Fruit fly (Drosophila melanogaster) whole organism, embryonic: ENCODE data around the gene CG4577.
A peak's percentile ranks its signal among the peaks of the same experiment; 100 is the strongest.

ENCODE experiments used
- ATbp ChIP-seq: fragments of 200-800 bp; sonication (Bioruptor generic); optimal IDR thresholded peaks from 2 replicates; lab custom pipeline; 2017; ENCODE audit warnings: missing biosample characterization, mild to moderate bottlenecking, missing genetic modification characterization, missing genetic modification reagents
- Asciz ChIP-seq: fragments of 200-800 bp; sonication (Bioruptor generic); optimal IDR thresholded peaks from 2 replicates; lab custom pipeline; 2017; ENCODE audit warnings: missing biosample characterization, mild to moderate bottlenecking, missing genetic modification characterization, missing genetic modification reagents
- BtbVII ChIP-seq: fragments of 200-800 bp; sonication (Bioruptor generic); optimal IDR thresholded peaks from 3 replicates; lab custom pipeline; 2017; ENCODE audit warnings: missing biosample characterization, mild to moderate bottlenecking, missing genetic modification characterization
- CG10274 ChIP-seq: fragments of 200-800 bp; sonication (Bioruptor generic); optimal IDR thresholded peaks from 3 replicates; lab custom pipeline; 2017; ENCODE audit warnings: missing biosample characterization, mild to moderate bottlenecking, missing genetic modification characterization
- CG10462 ChIP-seq: fragments of 200-800 bp; sonication (Bioruptor generic); optimal IDR thresholded peaks from 2 replicates; lab custom pipeline; 2016; ENCODE audit warnings: missing biosample characterization, missing genetic modification characterization
- CG10979 ChIP-seq: fragments of 200-800 bp; sonication (Bioruptor generic); optimal IDR thresholded peaks from 2 replicates; lab custom pipeline; 2018; ENCODE audit warnings: missing biosample characterization, mild to moderate bottlenecking, missing genetic modification characterization, moderate library complexity
- CG11504 ChIP-seq: fragments of 200-800 bp; sonication (Bioruptor generic); optimal IDR thresholded peaks from 3 replicates; lab custom pipeline; 2019; ENCODE audit warnings: missing biosample characterization, mild to moderate bottlenecking, missing genetic modification characterization, moderate library complexity
- CG14014 ChIP-seq: fragments of 200-800 bp; sonication (Bioruptor generic); IDR thresholded peaks from 2 replicates; pipeline ENCODE4 v1.3.6; 2022; ENCODE audit warnings: missing biosample characterization, missing genetic modification characterization
- CG18476 ChIP-seq: fragments of 200-800 bp; sonication (Bioruptor generic); optimal IDR thresholded peaks from 2 replicates; lab custom pipeline; 2016; ENCODE audit warnings: missing biosample characterization, mild to moderate bottlenecking, missing genetic modification characterization
- CG18599 ChIP-seq: fragments of 200-800 bp; sonication (Bioruptor generic); optimal IDR thresholded peaks from 3 replicates; lab custom pipeline; 2017; ENCODE audit warnings: missing biosample characterization, missing genetic modification characterization, mild to moderate bottlenecking, moderate library complexity, missing genetic modification reagents
- CG18764 ChIP-seq: fragments of 200-800 bp; sonication (Bioruptor generic); optimal IDR thresholded peaks from 3 replicates; lab custom pipeline; 2016; ENCODE audit warnings: missing biosample characterization, missing genetic modification characterization
- CG2199 ChIP-seq: fragments of 200-800 bp; sonication (Bioruptor generic); IDR thresholded peaks from 3 replicates; pipeline ENCODE4 v1.3.6; 2022; ENCODE audit warnings: missing biosample characterization, missing genetic modification characterization
- CG2202 ChIP-seq: fragments of 200-800 bp; sonication (Bioruptor generic); optimal IDR thresholded peaks from 2 replicates; lab custom pipeline; 2018; ENCODE audit warnings: missing biosample characterization, mild to moderate bottlenecking, missing genetic modification characterization
- CG2889 ChIP-seq: fragments of 200-800 bp; sonication (Bioruptor generic); IDR thresholded peaks from 3 replicates; pipeline ENCODE4 v1.3.6; 2022; ENCODE audit warnings: missing biosample characterization, missing genetic modification characterization
- CG4328 ChIP-seq: fragments of 200-800 bp; sonication (Bioruptor generic); optimal IDR thresholded peaks from 3 replicates; lab custom pipeline; 2017; ENCODE audit warnings: missing biosample characterization, missing genetic modification reagents, missing genetic modification characterization
- CG4730 ChIP-seq: fragments of 200-800 bp; sonication (Bioruptor generic); IDR thresholded peaks from 2 replicates; pipeline ENCODE4 v1.3.6; 2022; ENCODE audit warnings: missing biosample characterization, missing genetic modification characterization
- CG6254 ChIP-seq: fragments of 200-800 bp; sonication (Bioruptor generic); optimal IDR thresholded peaks from 3 replicates; lab custom pipeline; 2017; ENCODE audit warnings: mild to moderate bottlenecking, missing biosample characterization, missing genetic modification reagents, missing genetic modification characterization
- CG6854 ChIP-seq: fragments of 200-800 bp; sonication (Bioruptor generic); optimal IDR thresholded peaks from 3 replicates; lab custom pipeline; 2017; ENCODE audit warnings: missing biosample characterization, mild to moderate bottlenecking, missing genetic modification characterization
- CG7839 ChIP-seq: fragments of 200-800 bp; sonication (Bioruptor generic); optimal IDR thresholded peaks from 3 replicates; lab custom pipeline; 2018; ENCODE audit warnings: missing biosample characterization, mild to moderate bottlenecking, missing genetic modification characterization, moderate library complexity
- CG8359 ChIP-seq: fragments of 200-800 bp; sonication (Bioruptor generic); optimal IDR thresholded peaks from 2 replicates; lab custom pipeline; 2017; ENCODE audit warnings: missing biosample characterization, mild to moderate bottlenecking, missing genetic modification characterization, borderline replicate concordance
- D ChIP-seq, 2 experiments: fragments of 200-800 bp in 1 of 2; fragments of >200 bp in 1 of 2; sonication (Bioruptor generic) in 1 of 2; optimal IDR thresholded peaks; 2 replicates in 1 of 2; 3 replicates in 1 of 2; lab custom pipeline; 2017; ENCODE audit warnings: mild to moderate bottlenecking in 1 of 2, missing biosample characterization in 1 of 2, missing genetic modification characterization in 1 of 2, missing genetic modification reagents in 1 of 2
- Drgx ChIP-seq: fragments of 200-800 bp; sonication (Bioruptor generic); IDR thresholded peaks from 2 replicates; pipeline ENCODE4 v1.3.6; 2022; ENCODE audit warnings: missing biosample characterization, missing genetic modification characterization
- E2f2 ChIP-seq: fragments of 200-800 bp; sonication (Bioruptor generic); IDR thresholded peaks from 2 replicates; pipeline ENCODE4 v1.3.6; 2022; ENCODE audit warnings: missing biosample characterization, missing genetic modification characterization
- Eip74EF ChIP-seq, 2 experiments: fragments of 200-800 bp in 1 of 2; fragments of >200 bp in 1 of 2; sonication (Bioruptor generic) in 1 of 2; optimal IDR thresholded peaks; 2 replicates each; lab custom pipeline; 2017 to 2019; ENCODE audit warnings: missing biosample characterization in 2 of 2, missing genetic modification characterization in 2 of 2, mild to moderate bottlenecking in 1 of 2, moderate library complexity in 1 of 2
- Elba2 ChIP-seq: fragments of 200-800 bp; sonication (Bioruptor generic); optimal IDR thresholded peaks from 3 replicates; lab custom pipeline; 2016; ENCODE audit warnings: missing biosample characterization, missing genetic modification characterization
- Ets97D ChIP-seq: fragments of 200-800 bp; sonication (Bioruptor generic); optimal IDR thresholded peaks from 3 replicates; lab custom pipeline; 2016; ENCODE audit warnings: missing biosample characterization, missing genetic modification characterization
- Hmr ChIP-seq: fragments of 200-800 bp; sonication (Bioruptor generic); optimal IDR thresholded peaks from 3 replicates; lab custom pipeline; 2017; ENCODE audit warnings: mild to moderate bottlenecking, missing biosample characterization, missing genetic modification reagents, missing genetic modification characterization
- Hr39 ChIP-seq: fragments of >200 bp; optimal IDR thresholded peaks from 2 replicates; lab custom pipeline; 2017
- Kr ChIP-seq: fragments of 200-800 bp; sonication (Bioruptor generic); optimal IDR thresholded peaks from 2 replicates; lab custom pipeline; 2017; ENCODE audit warnings: missing biosample characterization, mild to moderate bottlenecking, missing genetic modification characterization
- Med ChIP-seq: fragments of 200-800 bp; sonication (Bioruptor generic); peaks from one replicate; lab custom pipeline; 2016; ENCODE audit warnings: missing biosample characterization, missing genetic modification characterization, mild to moderate bottlenecking, inconsistent platforms, moderate library complexity
- cg ChIP-seq: fragments of 200-800 bp; sonication (Bioruptor generic); optimal IDR thresholded peaks from 3 replicates; lab custom pipeline; 2019; ENCODE audit warnings: missing biosample characterization, mild to moderate bottlenecking, missing genetic modification characterization, moderate library complexity
- chif ChIP-seq, 2 experiments: fragments of 200-800 bp; sonication (Bioruptor generic); optimal IDR thresholded peaks; 3 replicates each; lab custom pipeline; 2016; ENCODE audit warnings: missing biosample characterization in 2 of 2, missing genetic modification characterization in 2 of 2
- crol ChIP-seq: fragments of 200-800 bp; sonication (Bioruptor generic); IDR thresholded peaks from 2 replicates; pipeline ENCODE4 v1.3.6; 2022; ENCODE audit warnings: missing biosample characterization, missing genetic modification characterization
- da ChIP-seq: fragments of 200-800 bp; sonication (Bioruptor generic); optimal IDR thresholded peaks from 2 replicates; lab custom pipeline; 2016; ENCODE audit warnings: missing biosample characterization, missing genetic modification characterization
- dimm ChIP-seq: fragments of 200-800 bp; sonication (Bioruptor generic); IDR thresholded peaks from 2 replicates; pipeline ENCODE4 v1.3.6; 2022; ENCODE audit warnings: missing biosample characterization, missing genetic modification characterization
- dm ChIP-seq: fragments of 200-800 bp; sonication (Bioruptor generic); optimal IDR thresholded peaks from 3 replicates; lab custom pipeline; 2016; ENCODE audit warnings: missing biosample characterization, missing genetic modification characterization
- ewg ChIP-seq: fragments of 200-800 bp; sonication (Bioruptor generic); optimal IDR thresholded peaks from 3 replicates; lab custom pipeline; 2017; ENCODE audit warnings: mild to moderate bottlenecking, missing biosample characterization, missing genetic modification reagents, missing genetic modification characterization
- fd102C ChIP-seq: fragments of 200-800 bp; sonication (Bioruptor generic); optimal IDR thresholded peaks from 2 replicates; lab custom pipeline; 2018; ENCODE audit warnings: missing biosample characterization, mild to moderate bottlenecking, missing genetic modification characterization, moderate library complexity
- ind ChIP-seq: fragments of 200-800 bp; sonication (Bioruptor generic); optimal IDR thresholded peaks from 3 replicates; lab custom pipeline; 2016; ENCODE audit warnings: missing biosample characterization, missing genetic modification characterization
- lbe ChIP-seq: fragments of 200-800 bp; sonication (Bioruptor generic); optimal IDR thresholded peaks from 2 replicates; lab custom pipeline; 2016; ENCODE audit warnings: missing biosample characterization, mild to moderate bottlenecking, missing genetic modification characterization
- mam ChIP-seq: fragments of 200-800 bp; sonication (Bioruptor generic); optimal IDR thresholded peaks from 3 replicates; lab custom pipeline; 2016; ENCODE audit warnings: missing biosample characterization, missing genetic modification characterization
- mirr ChIP-seq: fragments of 200-800 bp; sonication (Bioruptor generic); optimal IDR thresholded peaks from 3 replicates; lab custom pipeline; 2018; ENCODE audit warnings: missing biosample characterization, mild to moderate bottlenecking, missing genetic modification characterization
- org-1 ChIP-seq: fragments of 200-800 bp; sonication (Bioruptor generic); optimal IDR thresholded peaks from 2 replicates; lab custom pipeline; 2017; ENCODE audit warnings: missing biosample characterization, missing genetic modification characterization
- peb ChIP-seq: fragments of 200-800 bp; sonication (Bioruptor generic); IDR thresholded peaks from 2 replicates; pipeline ENCODE4 v1.3.6; 2022; ENCODE audit warnings: missing biosample characterization, missing genetic modification characterization
- pho ChIP-seq: fragments of 200-800 bp; sonication (Bioruptor generic); optimal IDR thresholded peaks from 2 replicates; lab custom pipeline; 2016; ENCODE audit warnings: missing biosample characterization, missing genetic modification characterization
- repo ChIP-seq: fragments of 200-800 bp; sonication (Bioruptor generic); optimal IDR thresholded peaks from 2 replicates; lab custom pipeline; 2016; ENCODE audit warnings: missing biosample characterization, missing genetic modification characterization
- seq ChIP-seq: fragments of 200-800 bp; sonication (Bioruptor generic); IDR thresholded peaks from 2 replicates; pipeline ENCODE4 v1.3.6; 2022; ENCODE audit warnings: missing biosample characterization, missing genetic modification characterization
- tap ChIP-seq: fragments of 200-800 bp; optimal IDR thresholded peaks from 3 replicates; lab custom pipeline; 2019; ENCODE audit warnings: missing biosample characterization, mild to moderate bottlenecking, missing genetic modification characterization, moderate library complexity
- tll ChIP-seq, 2 experiments: fragments of 200-800 bp in 1 of 2; fragments of >200 bp in 1 of 2; sonication (Bioruptor generic) in 1 of 2; optimal IDR thresholded peaks; 2 replicates each; lab custom pipeline; 2017 to 2019; ENCODE audit warnings: missing biosample characterization in 2 of 2, missing genetic modification characterization in 2 of 2, mild to moderate bottlenecking in 1 of 2, moderate library complexity in 1 of 2
- tna ChIP-seq: fragments of 200-800 bp; sonication (Bioruptor generic); IDR thresholded peaks from 2 replicates; pipeline ENCODE4 v1.3.6; 2022; ENCODE audit warnings: missing biosample characterization, missing genetic modification characterization; ENCODE audit not compliant: partially characterized antibody
- tup ChIP-seq: fragments of 200-800 bp; sonication (Bioruptor generic); optimal IDR thresholded peaks from 2 replicates; lab custom pipeline; 2016; ENCODE audit warnings: missing biosample characterization, mild to moderate bottlenecking, missing genetic modification characterization, moderate library complexity

Gene CG4577

dm6 chr2L:1091675-1092074 is 42.8 kb upstream of the CG4577 start (continued):
- TF ChIP-seq CG4328 (GFP tag; lab: Kevin White, UChicago) (no peak), E2f2 (GFP tag; lab: Robert Waterston, UW) (no peak), D (optimal IDR thresholded peaks at IDR 0.05; lab: Kevin White, UChicago) (no peak), D (GFP tag; optimal IDR thresholded peaks at IDR 0.05; lab: Kevin White, UChicago) (no peak), mam (no peak), Elba2 (no peak), CG2199 (no peak), CG10979 (tag; lab: Kevin White, UChicago) (no peak), mirr (no peak), seq (GFP tag; lab: Robert Waterston, UW) (no peak), crol (GFP tag; lab: Robert Waterston, UW) (no peak), BtbVII (GFP tag; lab: Kevin White, UChicago) (no peak), Kr (no peak), chif (GFP tag; optimal IDR thresholded peaks at IDR 0.05; lab: Kevin White, UChicago) (no peak), CG2889 (GFP tag; lab: Robert Waterston, UW) (no peak), CG8359 (GFP tag; lab: Kevin White, UChicago) (no peak), Hr39 (lab: Kevin White, UChicago) (no peak), dimm (no peak), CG11504 (no peak)

dm6 chr2L:1094724-1095123 is 39.8 kb upstream of the CG4577 start:
- TF ChIP-seq CG18599 (GFP tag; lab: Kevin White, UChicago): peak; percentile 37
- no peak for TF ChIP-seq peb
- no peak for TF ChIP-seq fd102C (GFP tag; lab: Kevin White, UChicago)
- no peak for TF ChIP-seq cg (GFP tag; lab: Kevin White, UChicago)
- no peak for TF ChIP-seq CG4730 (GFP tag; lab: Robert Waterston, UW)
- TF ChIP-seq CG10462 (GFP tag; lab: Kevin White, UChicago): no peak
- TF ChIP-seq ATbp (GFP tag; lab: Kevin White, UChicago): peak; percentile 87
- TF ChIP-seq Drgx (GFP tag; lab: Robert Waterston, UW): no peak
- peak; percentile 3 for TF ChIP-seq tap (tag; lab: Kevin White, UChicago)
- no peak for TF ChIP-seq tll (GFP tag; optimal IDR thresholded peaks at IDR 0.05; lab: Kevin White, UChicago)
- TF ChIP-seq Ets97D (GFP tag; lab: Kevin White, UChicago): no peak
- no peak for TF ChIP-seq CG10274
- TF ChIP-seq CG6254 (GFP tag; lab: Kevin White, UChicago): peak; percentile 1
- TF ChIP-seq CG6854: peak; percentile 22
- TF ChIP-seq org-1: peak; percentile 20
- no peak for TF ChIP-seq CG18764 (GFP tag; lab: Kevin White, UChicago)
- TF ChIP-seq pho (GFP tag; lab: Kevin White, UChicago): no peak
- peak; percentile 53 for TF ChIP-seq Asciz (GFP tag; lab: Kevin White, UChicago)
- no peak for TF ChIP-seq CG18476 (GFP tag; lab: Kevin White, UChicago)
- no peak for TF ChIP-seq lbe
- peak; percentile 8; the same call in 1 of the 2 replicates for TF ChIP-seq CG14014 (GFP tag; lab: Robert Waterston, UW)
- TF ChIP-seq tup: no peak
- no peak for TF ChIP-seq tna (GFP tag; lab: Robert Waterston, UW)
- TF ChIP-seq CG7839 (tag; lab: Kevin White, UChicago): no peak
- TF ChIP-seq CG4328 (GFP tag; lab: Kevin White, UChicago): peak; percentile 28
- TF ChIP-seq ewg (GFP tag; lab: Kevin White, UChicago): peak; percentile 39
- no peak for TF ChIP-seq dm (GFP tag; lab: Kevin White, UChicago)
- TF ChIP-seq ind (GFP tag; lab: Kevin White, UChicago): no peak
- peak in 1 of 2 experiments; percentile 4 for TF ChIP-seq Eip74EF (GFP tag; optimal IDR thresholded peaks at IDR 0.05; lab: Kevin White, UChicago)
- no peak for TF ChIP-seq da (GFP tag; lab: Kevin White, UChicago)
- TF ChIP-seq Med (GFP tag; lab: Kevin White, UChicago): peak; percentile 68
- TF ChIP-seq repo (GFP tag; lab: Kevin White, UChicago): no peak
- TF ChIP-seq CG2202 (tag; lab: Kevin White, UChicago): no peak
- peak; percentile 69 for TF ChIP-seq Hmr (GFP tag; lab: Kevin White, UChicago)
